Worm (Caenorhabditis elegans) whole organism, L1 larva: ENCODE results near the gene cyp-33C1.

Experiments used
- C04F5.9 ChIP-seq: sonication (generic microtip); optimal IDR thresholded peaks from 2 replicates; lab custom pipeline; 2016; ENCODE audit warnings: missing genetic modification characterization, missing compliant biosample characterization
- C34B4.2 ChIP-seq: sonication (generic microtip); optimal IDR thresholded peaks from 2 replicates; lab custom pipeline; 2017; ENCODE audit warnings: mild to moderate bottlenecking, missing genetic modification characterization, missing compliant biosample characterization
- Y116A8C.19 ChIP-seq: sonication (generic microtip); optimal IDR thresholded peaks from 2 replicates; lab custom pipeline; 2016; ENCODE audit warnings: missing compliant biosample characterization, missing genetic modification characterization, borderline replicate concordance
- aha-1 ChIP-seq: fragments of 150-350 bp; optimal IDR thresholded peaks from 2 replicates; lab custom pipeline; 2014; ENCODE audit warnings: missing biosample characterization, missing genetic modification characterization
- aly-2 ChIP-seq: fragments of 150-350 bp; optimal IDR thresholded peaks from 2 replicates; lab custom pipeline; 2014; ENCODE audit warnings: missing biosample characterization, missing genetic modification characterization
- ama-1 ChIP-seq: fragments of 150-350 bp; optimal IDR thresholded peaks from 2 replicates; lab custom pipeline; 2014
- blmp-1 ChIP-seq: fragments of 150-350 bp; optimal IDR thresholded peaks from 2 replicates; lab custom pipeline; 2014; ENCODE audit warnings: missing biosample characterization, missing genetic modification characterization
- ceh-63 ChIP-seq: fragments of 200-800 bp; sonication (Bioruptor generic); optimal IDR thresholded peaks from 2 replicates; lab custom pipeline; 2018; ENCODE audit warnings: mild to moderate bottlenecking, missing genetic modification characterization, missing compliant biosample characterization
- ceh-8 ChIP-seq: fragments of 200-800 bp; sonication (Bioruptor generic); optimal IDR thresholded peaks from 2 replicates; lab custom pipeline; 2018; ENCODE audit warnings: mild to moderate bottlenecking, missing genetic modification characterization, moderate library complexity, missing compliant biosample characterization
- ceh-82 ChIP-seq, 3 experiments: fragments of 150-350 bp in 1 of 3; sonication (generic microtip) in 2 of 3; optimal IDR thresholded peaks; 2 replicates each; lab custom pipeline; 2014 to 2017; ENCODE audit warnings: missing biosample characterization in 3 of 3, missing genetic modification characterization in 3 of 3
- ceh-88 ChIP-seq: fragments of 200-800 bp; sonication (Bioruptor generic); IDR thresholded peaks from 2 replicates; pipeline ENCODE4 v1.3.6; 2022; ENCODE audit warnings: missing genetic modification characterization, missing compliant biosample characterization
- ceh-90 ChIP-seq: sonication (generic microtip); optimal IDR thresholded peaks from 2 replicates; lab custom pipeline; 2016; ENCODE audit warnings: missing genetic modification characterization, missing compliant biosample characterization
- ces-1 ChIP-seq: fragments of 150-350 bp; optimal IDR thresholded peaks from 2 replicates; lab custom pipeline; 2014; ENCODE audit warnings: missing biosample characterization, missing genetic modification reagents, missing genetic modification characterization
- efl-1 ChIP-seq, 4 experiments: fragments of 150-350 bp; optimal IDR thresholded peaks in 3 of 4; peaks in 1 of 4; 1 replicate in 1 of 4; 2 replicates in 3 of 4; lab custom pipeline; 2014; ENCODE audit warnings: missing biosample characterization in 2 of 4, missing genetic modification characterization in 2 of 4, missing genetic modification reagents in 2 of 4
- egl-13 ChIP-seq: sonication (generic microtip); optimal IDR thresholded peaks from 2 replicates; lab custom pipeline; 2016; ENCODE audit warnings: missing genotype, missing genetic modification reagents, missing genetic modification characterization, missing compliant biosample characterization
- egl-27 ChIP-seq, 2 experiments: fragments of 150-350 bp in 1 of 2; sonication (generic microtip); optimal IDR thresholded peaks; 3 replicates each; lab custom pipeline; 2017 to 2018; ENCODE audit warnings: missing biosample characterization in 2 of 2, missing genetic modification characterization in 2 of 2, missing genetic modification reagents in 2 of 2
- elt-2 ChIP-seq: sonication (generic microtip); optimal IDR thresholded peaks from 2 replicates; lab custom pipeline; 2016; ENCODE audit warnings: missing genetic modification characterization, mild to moderate bottlenecking, inconsistent platforms, missing compliant biosample characterization, missing genetic modification reagents
- ets-5 ChIP-seq: fragments of 200-800 bp; sonication (Bioruptor generic); IDR thresholded peaks from 2 replicates; pipeline ENCODE4 v1.3.6; 2022; ENCODE audit warnings: missing genetic modification characterization, missing compliant biosample characterization
- fkh-4 ChIP-seq: sonication (generic microtip); optimal IDR thresholded peaks from 2 replicates; lab custom pipeline; 2016; ENCODE audit warnings: missing compliant biosample characterization, missing genetic modification characterization, borderline replicate concordance
- fkh-8 ChIP-seq: sonication (generic microtip); optimal IDR thresholded peaks from 2 replicates; lab custom pipeline; 2016; ENCODE audit warnings: mild to moderate bottlenecking, missing genetic modification characterization, missing compliant biosample characterization
- hlh-17 ChIP-seq: fragments of 200-800 bp; sonication (Bioruptor generic); optimal IDR thresholded peaks from 2 replicates; lab custom pipeline; 2018; ENCODE audit warnings: missing genetic modification characterization, mild to moderate bottlenecking, missing compliant biosample characterization, moderate library complexity, borderline replicate concordance
- hlh-4 ChIP-seq: sonication (generic microtip); optimal IDR thresholded peaks from 2 replicates; lab custom pipeline; 2016; ENCODE audit warnings: mild to moderate bottlenecking, missing genetic modification characterization, missing compliant biosample characterization
- lin-15B ChIP-seq: fragments of 150-350 bp; sonication (generic microtip); optimal IDR thresholded peaks from 3 replicates; lab custom pipeline; 2014; ENCODE audit warnings: missing biosample characterization, missing genetic modification characterization
- lin-35 ChIP-seq, 2 experiments: fragments of 150-350 bp; optimal IDR thresholded peaks; 2 replicates each; lab custom pipeline; 2014; ENCODE audit warnings: missing biosample characterization in 2 of 2, missing genetic modification characterization in 2 of 2, missing genetic modification reagents in 2 of 2
- lin-39 ChIP-seq: fragments of 150-350 bp; optimal IDR thresholded peaks from 2 replicates; lab custom pipeline; 2014; ENCODE audit warnings: missing biosample characterization, missing genetic modification reagents, missing genetic modification characterization
- lir-3 ChIP-seq: sonication (generic microtip); optimal IDR thresholded peaks from 2 replicates; lab custom pipeline; 2016; ENCODE audit warnings: mild to moderate bottlenecking, missing genetic modification characterization, moderate library complexity, missing compliant biosample characterization; ENCODE audit not compliant: poor library complexity
- mdl-1 ChIP-seq, 2 experiments: fragments of 150-350 bp; optimal IDR thresholded peaks; 2 replicates each; lab custom pipeline; 2014 to 2017; ENCODE audit warnings: missing biosample characterization in 2 of 2, missing genetic modification characterization in 2 of 2, inconsistent platforms in 1 of 2
- mef-2 ChIP-seq: fragments of 150-350 bp; optimal IDR thresholded peaks from 2 replicates; lab custom pipeline; 2014; ENCODE audit warnings: missing biosample characterization, missing genetic modification characterization
- mep-1 ChIP-seq: fragments of 150-350 bp; optimal IDR thresholded peaks from 2 replicates; lab custom pipeline; 2014; ENCODE audit warnings: missing biosample characterization, missing genetic modification characterization
- nhr-19 ChIP-seq: fragments of 200-800 bp; sonication (Bioruptor generic); conservative IDR thresholded peaks from 2 replicates; pipeline ENCODE4 v1.3.6; 2022; ENCODE audit warnings: missing genetic modification characterization, missing compliant biosample characterization
- nhr-237 ChIP-seq: fragments of 150-350 bp; optimal IDR thresholded peaks from 2 replicates; lab custom pipeline; 2014; ENCODE audit warnings: missing biosample characterization, missing genetic modification characterization
- nhr-28 ChIP-seq: fragments of 150-350 bp; optimal IDR thresholded peaks from 2 replicates; lab custom pipeline; 2014; ENCODE audit warnings: missing biosample characterization, missing genetic modification characterization
- nhr-47 ChIP-seq: sonication (generic microtip); optimal IDR thresholded peaks from 2 replicates; lab custom pipeline; 2016; ENCODE audit warnings: mild to moderate bottlenecking, missing genetic modification characterization, moderate library complexity, missing compliant biosample characterization
- nhr-71 ChIP-seq: sonication (generic microtip); optimal IDR thresholded peaks from 2 replicates; lab custom pipeline; 2016; ENCODE audit warnings: mild to moderate bottlenecking, missing genetic modification characterization, moderate library complexity, missing compliant biosample characterization
- nhr-84 ChIP-seq: sonication (generic microtip); optimal IDR thresholded peaks from 2 replicates; lab custom pipeline; 2017; ENCODE audit warnings: missing biosample characterization, missing genetic modification characterization
- nhr-90 ChIP-seq: sonication (generic microtip); optimal IDR thresholded peaks from 2 replicates; lab custom pipeline; 2016; ENCODE audit warnings: mild to moderate bottlenecking, missing genetic modification characterization, missing compliant biosample characterization; ENCODE audit not compliant: poor library complexity
- pag-3 ChIP-seq: sonication (generic microtip); optimal IDR thresholded peaks from 2 replicates; lab custom pipeline; 2017; ENCODE audit warnings: missing genetic modification characterization, mild to moderate bottlenecking, missing compliant biosample characterization, antibody characterized with exemption, borderline replicate concordance; ENCODE audit not compliant: insufficient read depth
- pax-3 ChIP-seq: fragments of 200-800 bp; sonication (Bioruptor generic); optimal IDR thresholded peaks from 2 replicates; lab custom pipeline; 2018; ENCODE audit warnings: mild to moderate bottlenecking, missing genetic modification characterization, moderate library complexity, missing compliant biosample characterization
- pqm-1 ChIP-seq: sonication (generic microtip); optimal IDR thresholded peaks from 3 replicates; lab custom pipeline; 2017; ENCODE audit warnings: missing biosample characterization, missing genetic modification characterization
- skn-1 ChIP-seq: fragments of 150-350 bp; optimal IDR thresholded peaks from 2 replicates; lab custom pipeline; 2014; ENCODE audit warnings: missing biosample characterization, missing genetic modification characterization
- snpc-4 ChIP-seq: fragments of 150-350 bp; optimal IDR thresholded peaks from 2 replicates; lab custom pipeline; 2014; ENCODE audit warnings: missing biosample characterization, missing genetic modification characterization
- snu-23 ChIP-seq: sonication (generic microtip); optimal IDR thresholded peaks from 2 replicates; lab custom pipeline; 2016; ENCODE audit warnings: missing genetic modification characterization, missing compliant biosample characterization
- sptf-1 ChIP-seq: fragments of 150-350 bp; optimal IDR thresholded peaks from 2 replicates; lab custom pipeline; 2014; ENCODE audit warnings: missing biosample characterization, missing genetic modification characterization
- tbx-2 ChIP-seq: sonication (generic microtip); optimal IDR thresholded peaks from 2 replicates; lab custom pipeline; 2016; ENCODE audit warnings: missing genetic modification characterization, missing compliant biosample characterization
- unc-130 ChIP-seq: fragments of 150-350 bp; optimal IDR thresholded peaks from 2 replicates; lab custom pipeline; 2017; ENCODE audit warnings: missing biosample characterization, missing genetic modification characterization, inconsistent platforms
- unc-86 ChIP-seq: sonication (generic microtip); optimal IDR thresholded peaks from 2 replicates; lab custom pipeline; 2016; ENCODE audit warnings: missing genetic modification characterization, missing compliant biosample characterization
- xbp-1 ChIP-seq: sonication (generic microtip); optimal IDR thresholded peaks from 2 replicates; lab custom pipeline; 2016; ENCODE audit warnings: missing genetic modification characterization, missing compliant biosample characterization
- zip-4 ChIP-seq: fragments of 200-800 bp; sonication (Bioruptor generic); optimal IDR thresholded peaks from 2 replicates; lab custom pipeline; 2018; ENCODE audit warnings: mild to moderate bottlenecking, missing genetic modification characterization, moderate library complexity, missing compliant biosample characterization

cyp-33C1 gene

DNA sequence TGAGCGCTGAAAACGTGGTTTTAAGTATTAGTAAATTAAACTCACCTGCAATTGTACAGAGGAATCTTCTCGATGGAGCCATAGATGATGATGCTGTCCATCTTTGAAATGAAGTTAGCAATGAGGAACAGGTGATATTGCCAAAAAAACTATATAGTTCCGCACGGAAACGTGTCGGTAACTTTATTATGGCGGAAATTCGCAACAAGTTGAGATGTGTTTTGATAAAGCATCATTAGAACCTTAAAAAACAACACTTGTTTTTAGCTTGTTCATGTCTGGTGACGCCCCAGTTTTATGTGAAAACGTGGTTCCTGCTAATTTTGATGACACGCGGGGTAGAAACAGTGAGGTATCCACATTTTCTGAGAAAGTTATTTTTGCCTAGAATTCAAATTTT, 26.9 kb downstream of the cyp-33C1 start, which contains the start of gene srt-40:
srt-40 (minus strand) TSS at position 101 of the 400 bp plus-strand sequence.
- TF ChIP-seq lir-3 (tag; lab: Kevin White, UChicago) (no peak), fkh-8 (tag; lab: Kevin White, UChicago) (no peak), nhr-47 (no peak), fkh-4 (tag; lab: Kevin White, UChicago) (no peak), egl-27 (tag; optimal IDR thresholded peaks at IDR 0.05; lab: Kevin White, UChicago) (no peak), xbp-1 (no peak), ets-5 (GFP tag; lab: Robert Waterston, UW) (no peak), snpc-4 (tag; lab: Kevin White, UChicago) (no peak), C04F5.9 (tag; lab: Kevin White, UChicago) (no peak), egl-13 (tag; lab: Kevin White, UChicago) (no peak), ama-1 (lab: Kevin White, UChicago) (no peak), nhr-19 (no peak), ceh-90 (tag; lab: Kevin White, UChicago) (no peak), lin-15B (tag; lab: Kevin White, UChicago) (no peak), mef-2 (tag; lab: Kevin White, UChicago) (no peak), unc-86 (tag; lab: Kevin White, UChicago) (no peak), unc-130 (tag; lab: Kevin White, UChicago) (no peak), lin-39 (no peak)

DNA sequence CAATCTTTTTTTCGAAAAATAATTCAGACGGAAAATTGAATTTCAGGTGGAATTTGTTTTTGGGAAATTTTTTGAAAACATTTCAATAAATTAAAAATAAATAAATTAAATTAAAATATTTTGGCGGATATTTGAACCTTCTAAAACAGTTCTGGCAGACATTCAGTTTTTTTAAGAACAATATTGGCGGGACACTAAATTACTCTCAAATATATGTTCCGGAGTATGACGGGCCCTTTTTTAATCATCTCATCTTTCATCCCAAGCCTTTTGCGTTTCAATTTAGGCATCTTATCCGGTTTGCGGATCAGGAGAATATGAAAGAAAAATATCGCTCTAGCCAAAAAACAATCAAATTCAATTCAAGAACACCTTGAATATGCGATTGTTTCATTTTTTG, 27.5 kb downstream of the cyp-33C1 start, which contains the start of gene svh-11:
svh-11 (plus strand) TSS at position 301 of the 400 bp plus-strand sequence.
- TF ChIP-seq fkh-8 (tag; lab: Kevin White, UChicago) (no peak), pax-3 (no peak)

DNA sequence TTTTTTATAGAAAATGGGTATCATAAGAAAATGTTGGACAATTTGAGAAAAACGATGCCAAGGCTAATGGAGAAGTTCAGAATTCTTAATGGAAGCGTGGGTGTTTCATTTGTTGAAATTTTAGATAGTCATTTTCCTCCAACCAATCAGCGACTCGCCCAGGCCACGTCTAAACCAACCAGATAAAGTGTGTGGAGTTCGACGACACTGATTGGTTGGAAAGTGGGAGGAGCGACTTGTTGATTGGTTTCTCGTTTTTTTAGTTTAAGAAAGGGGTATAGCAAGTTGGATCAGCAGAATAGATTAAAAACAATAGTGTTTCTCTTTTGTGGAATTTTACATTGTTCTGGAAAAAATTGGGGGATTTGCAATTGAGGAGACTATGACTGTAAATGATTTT, 28.2 kb downstream of the cyp-33C1 start:
- TF ChIP-seq ceh-8 (GFP tag; lab: Kevin White, UChicago) (no peak), hlh-17 (GFP tag; lab: Kevin White, UChicago) (no peak), aha-1 (no peak), mef-2 (tag; lab: Kevin White, UChicago) (no peak), ces-1 (no peak), tbx-2 (no peak), nhr-84 (no peak), nhr-237 (tag; lab: Kevin White, UChicago) (no peak), zip-4 (GFP tag; lab: Kevin White, UChicago) (no peak), mep-1 (tag; lab: Kevin White, UChicago) (no peak), ceh-82 (tag; optimal IDR thresholded peaks at IDR 0.05; lab: Kevin White, UChicago) (no peak), egl-27 (tag; optimal IDR thresholded peaks at IDR 0.05; lab: Kevin White, UChicago) (no peak), ceh-63 (GFP tag; lab: Kevin White, UChicago) (no peak), Y116A8C.19 (tag; lab: Kevin White, UChicago) (no peak), sptf-1 (tag; lab: Kevin White, UChicago) (no peak), skn-1 (no peak), lin-39 (no peak)
- TF ChIP-seq, all 84 proteins: peak for 0

DNA sequence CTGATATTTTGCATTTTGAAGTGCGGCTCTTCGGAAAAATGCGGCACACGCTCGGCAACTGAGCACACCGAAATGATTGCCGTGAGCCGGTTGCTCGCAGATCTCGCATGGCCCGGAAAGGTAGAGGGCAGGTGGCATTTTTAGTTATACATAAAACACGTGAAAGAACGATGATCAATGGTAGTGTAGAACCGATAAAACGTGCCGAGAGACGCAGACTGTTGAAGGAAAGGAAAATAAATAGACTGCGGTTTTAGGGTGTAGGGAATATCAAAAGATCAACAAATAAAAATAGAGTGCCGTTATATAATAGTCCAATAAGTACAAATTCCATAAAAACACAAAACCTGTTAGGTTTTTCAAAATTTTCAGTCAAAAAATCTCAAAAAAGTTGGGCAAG, 32.6 kb downstream of the cyp-33C1 start, which contains the start of gene nhr-133:
nhr-133 (minus strand) TSS at position 183 of the 400 bp plus-strand sequence.
- TF ChIP-seq C34B4.2 (tag; lab: Kevin White, UChicago) (no peak), nhr-90 (tag; lab: Kevin White, UChicago) (no peak), mdl-1 (tag; optimal IDR thresholded peaks at IDR 0.05; lab: Kevin White, UChicago) (peak in 1 of 2 experiments; percentile 62), Y116A8C.19 (tag; lab: Kevin White, UChicago) (no peak), snu-23 (peak; percentile 39), elt-2 (peak; percentile 9), efl-1 (optimal IDR thresholded peaks at IDR 0.05; lab: Kevin White, UChicago) (peak in 1 of 2 experiments; percentile 17), efl-1 (GFP tag; optimal IDR thresholded peaks at IDR 0.05 in 1 of 2; lab: Kevin White, UChicago) (no peak), blmp-1 (tag; lab: Kevin White, UChicago) (peak; percentile 22), aly-2 (no peak), nhr-71 (tag; lab: Kevin White, UChicago) (no peak), lir-3 (tag; lab: Kevin White, UChicago) (no peak), nhr-28 (tag; lab: Kevin White, UChicago) (no peak), mep-1 (tag; lab: Kevin White, UChicago) (no peak), lin-35 (GFP tag; optimal IDR thresholded peaks at IDR 0.05; lab: Kevin White, UChicago) (peak in 1 of 2 experiments; percentile 45), hlh-4 (tag; lab: Kevin White, UChicago) (no peak), ceh-88 (GFP tag; lab: Robert Waterston, UW) (no peak), pag-3 (tag; lab: Kevin White, UChicago) (no peak), pqm-1 (tag; lab: Kevin White, UChicago) (no peak)
